Worm (Caenorhabditis elegans): ENCODE measurements around the gene W04E12.5.

- TF ChIP-seq pha-4 (GFP tag; IDR thresholded peaks at IDR 0.05) (no peak), pha-4 (tag; optimal IDR thresholded peaks at IDR 0.05) (no peak), Y5F2A.4 (GFP tag; optimal IDR thresholded peaks at IDR 0.05) (no peak), nhr-25 (tag; optimal IDR thresholded peaks at IDR 0.05; ENCODE audit: borderline replicate concordance, insufficient read depth) (no peak), nhr-11 (tag; optimal IDR thresholded peaks at IDR 0.05) (no peak), ztf-11 (tag; optimal IDR thresholded peaks at IDR 0.05) (no peak), hmg-1.1 (GFP tag; IDR thresholded peaks at IDR 0.05) (no peak), lim-7 (GFP tag; IDR thresholded peaks at IDR 0.05) (no peak), hlh-30 (tag; optimal IDR thresholded peaks at IDR 0.05; ENCODE audit: insufficient read depth) (no peak), nhr-6 (tag; optimal IDR thresholded peaks at IDR 0.05) (no peak), nhr-76 (tag; optimal IDR thresholded peaks at IDR 0.05) (no peak)
These were observed 42.4 kb downstream of the W04E12.5 start, which contains the start of gene clec-258 for ce11 chrV:19788360-19788759.
